Fruit fly (Drosophila melanogaster) whole organism, prepupa: Measurements from ENCODE around the gene sturkopf.

ENCODE experiments used
- CG11762 ChIP-seq: fragments of 200-800 bp; sonication (Bioruptor generic); optimal IDR thresholded peaks from 3 replicates; lab custom pipeline; 2016; ENCODE audit warnings: missing biosample characterization, missing genetic modification characterization; ENCODE audit not compliant: insufficient read depth
- CG11902 ChIP-seq: fragments of 200-800 bp; sonication (Bioruptor generic); optimal IDR thresholded peaks from 3 replicates; lab custom pipeline; 2016; ENCODE audit warnings: missing biosample characterization, missing genetic modification characterization
- CG15336 ChIP-seq: fragments of 200-800 bp; sonication (Bioruptor generic); IDR thresholded peaks from 2 replicates; pipeline ENCODE4 v1.3.6; 2022; ENCODE audit warnings: missing biosample characterization, missing genetic modification characterization
- CG6792 ChIP-seq: fragments of 200-800 bp; sonication (Bioruptor generic); optimal IDR thresholded peaks from 3 replicates; lab custom pipeline; 2016; ENCODE audit warnings: missing biosample characterization, missing genetic modification characterization
- Ets96B ChIP-seq: fragments of 200-800 bp; optimal IDR thresholded peaks from 2 replicates; lab custom pipeline; 2019; ENCODE audit warnings: missing biosample characterization, mild to moderate bottlenecking, missing genetic modification characterization, moderate library complexity
- Lpt ChIP-seq: fragments of 200-800 bp; sonication (Bioruptor generic); optimal IDR thresholded peaks from 3 replicates; lab custom pipeline; 2016; ENCODE audit warnings: missing biosample characterization, missing genetic modification characterization
- OdsH ChIP-seq: fragments of 200-800 bp; sonication (Bioruptor generic); optimal IDR thresholded peaks from 3 replicates; lab custom pipeline; 2016; ENCODE audit warnings: missing biosample characterization, missing genetic modification characterization
- Sox102F ChIP-seq: fragments of 200-800 bp; sonication (Bioruptor generic); optimal IDR thresholded peaks from 2 replicates; lab custom pipeline; 2016; ENCODE audit warnings: missing biosample characterization, mild to moderate bottlenecking, missing genetic modification characterization
- Sox14 ChIP-seq: fragments of 200-800 bp; sonication (Bioruptor generic); optimal IDR thresholded peaks from 3 replicates; lab custom pipeline; 2016; ENCODE audit warnings: missing biosample characterization, missing genetic modification characterization
- esn ChIP-seq: fragments of 200-800 bp; sonication (Bioruptor generic); optimal IDR thresholded peaks from 2 replicates; lab custom pipeline; 2016; ENCODE audit warnings: missing biosample characterization, mild to moderate bottlenecking, missing genetic modification characterization, moderate library complexity
- fd85E ChIP-seq: fragments of 200-800 bp; sonication (Bioruptor generic); optimal IDR thresholded peaks from 3 replicates; lab custom pipeline; 2016; ENCODE audit warnings: missing biosample characterization, missing genetic modification characterization
- svp ChIP-seq: fragments of 200-800 bp; sonication (Bioruptor generic); peaks from one replicate; lab custom pipeline; 2016; ENCODE audit warnings: missing biosample characterization, missing genetic modification characterization

- TF ChIP-seq Sox14 (GFP tag; lab: Kevin White, UChicago) (no peak), Sox102F (GFP tag; lab: Kevin White, UChicago) (no peak), Ets96B (tag; lab: Kevin White, UChicago) (no peak), CG11902 (GFP tag; lab: Kevin White, UChicago) (no peak), Lpt (GFP tag; lab: Kevin White, UChicago) (no peak), svp (no peak), CG6792 (GFP tag; lab: Kevin White, UChicago) (no peak), fd85E (GFP tag; lab: Kevin White, UChicago) (no peak), OdsH (GFP tag; lab: Kevin White, UChicago) (no peak), esn (no peak), CG11762 (no peak), CG15336 (GFP tag; lab: Robert Waterston, UW) (no peak)
Measured at dm6 chr3L:1329724-1330123, 16.5 kb upstream of the sturkopf start, which contains the start of gene ND-ACP.
